Fruit fly (Drosophila melanogaster) whole organism, embryonic: ENCODE measurements around the gene Rnb.

ENCODE experiments used
- CG10147 ChIP-seq: fragments of 200-800 bp; sonication (Bioruptor generic); optimal IDR thresholded peaks from 2 replicates; lab custom pipeline; 2019; ENCODE audit warnings: missing biosample characterization, mild to moderate bottlenecking, missing genetic modification characterization, moderate library complexity
- CG15696 ChIP-seq: fragments of 200-800 bp; sonication (Bioruptor generic); optimal IDR thresholded peaks from 2 replicates; lab custom pipeline; 2019; ENCODE audit warnings: missing biosample characterization, mild to moderate bottlenecking, missing genetic modification characterization, moderate library complexity
- CG1647 ChIP-seq: fragments of 200-800 bp; sonication (Bioruptor generic); optimal IDR thresholded peaks from 3 replicates; lab custom pipeline; 2016; ENCODE audit warnings: missing biosample characterization, missing genetic modification characterization
- CG4328 ChIP-seq: fragments of 200-800 bp; sonication (Bioruptor generic); optimal IDR thresholded peaks from 3 replicates; lab custom pipeline; 2017; ENCODE audit warnings: missing biosample characterization, missing genetic modification reagents, missing genetic modification characterization
- CG9609 ChIP-seq: fragments of 200-800 bp; sonication (Bioruptor generic); optimal IDR thresholded peaks from 3 replicates; lab custom pipeline; 2016; ENCODE audit warnings: missing biosample characterization, missing genetic modification characterization
- HmgD ChIP-seq: fragments of 200-800 bp; sonication (Bioruptor generic); optimal IDR thresholded peaks from 3 replicates; lab custom pipeline; 2016; ENCODE audit warnings: missing biosample characterization, missing genetic modification characterization
- Sox102F ChIP-seq: fragments of 200-800 bp; sonication (Bioruptor generic); optimal IDR thresholded peaks from 2 replicates; lab custom pipeline; 2018; ENCODE audit warnings: missing biosample characterization, mild to moderate bottlenecking, missing genetic modification characterization, moderate library complexity
- bcd ChIP-seq: fragments of 200-800 bp; sonication (Bioruptor generic); optimal IDR thresholded peaks from 2 replicates; lab custom pipeline; 2017; ENCODE audit warnings: missing biosample characterization, mild to moderate bottlenecking, missing genetic modification characterization
- stc ChIP-seq: fragments of 200-800 bp; sonication (Bioruptor generic); IDR thresholded peaks from 2 replicates; pipeline ENCODE4 v1.3.6; 2022; ENCODE audit warnings: missing biosample characterization, missing genetic modification characterization
- tna ChIP-seq: fragments of 200-800 bp; sonication (Bioruptor generic); IDR thresholded peaks from 2 replicates; pipeline ENCODE4 v1.3.6; 2022; ENCODE audit warnings: missing biosample characterization, missing genetic modification characterization; ENCODE audit not compliant: partially characterized antibody
- wdn ChIP-seq: fragments of 200-800 bp; sonication (Bioruptor generic); IDR thresholded peaks from 2 replicates; pipeline ENCODE4 v1.3.6; 2022; ENCODE audit warnings: missing biosample characterization, missing genetic modification characterization

- TF ChIP-seq CG9609 (GFP tag; lab: Kevin White, UChicago) (no peak), CG10147 (GFP tag; lab: Kevin White, UChicago) (no peak), bcd (GFP tag; lab: Kevin White, UChicago) (peak; percentile 9), HmgD (GFP tag; lab: Kevin White, UChicago) (no peak), wdn (no peak), CG4328 (GFP tag; lab: Kevin White, UChicago) (peak; percentile 33), CG15696 (peak; percentile 95), CG1647 (GFP tag; lab: Kevin White, UChicago) (no peak), stc (GFP tag; lab: Robert Waterston, UW) (no peak), tna (GFP tag; lab: Robert Waterston, UW) (no peak), Sox102F (GFP tag; lab: Kevin White, UChicago) (no peak)
These were observed 31.8 kb upstream of the Rnb start for dm6 chr3R:29830925-29831324.
